Fruit fly (Drosophila melanogaster) whole organism, pupa: ENCODE results near the gene xit.

Experiments
- CG13204 ChIP-seq: fragments of 200-800 bp; sonication (Bioruptor generic); optimal IDR thresholded peaks from 2 replicates; lab custom pipeline; 2018; ENCODE audit warnings: missing biosample characterization, mild to moderate bottlenecking, missing genetic modification characterization, moderate library complexity
- CG32121 ChIP-seq: fragments of 200-800 bp; sonication (Bioruptor generic); IDR thresholded peaks from 2 replicates; pipeline ENCODE4 v1.3.6; 2022; ENCODE audit warnings: missing biosample characterization, missing genetic modification characterization
- fd96Ca ChIP-seq: fragments of 200-800 bp; sonication (Bioruptor generic); IDR thresholded peaks from 3 replicates; pipeline ENCODE4 v1.3.6; 2022; ENCODE audit warnings: missing biosample characterization, missing genetic modification characterization
- rn ChIP-seq: fragments of 200-800 bp; sonication (Bioruptor generic); IDR thresholded peaks from 2 replicates; pipeline ENCODE4 v1.3.6; 2022; ENCODE audit warnings: missing biosample characterization, missing genetic modification characterization

DNA sequence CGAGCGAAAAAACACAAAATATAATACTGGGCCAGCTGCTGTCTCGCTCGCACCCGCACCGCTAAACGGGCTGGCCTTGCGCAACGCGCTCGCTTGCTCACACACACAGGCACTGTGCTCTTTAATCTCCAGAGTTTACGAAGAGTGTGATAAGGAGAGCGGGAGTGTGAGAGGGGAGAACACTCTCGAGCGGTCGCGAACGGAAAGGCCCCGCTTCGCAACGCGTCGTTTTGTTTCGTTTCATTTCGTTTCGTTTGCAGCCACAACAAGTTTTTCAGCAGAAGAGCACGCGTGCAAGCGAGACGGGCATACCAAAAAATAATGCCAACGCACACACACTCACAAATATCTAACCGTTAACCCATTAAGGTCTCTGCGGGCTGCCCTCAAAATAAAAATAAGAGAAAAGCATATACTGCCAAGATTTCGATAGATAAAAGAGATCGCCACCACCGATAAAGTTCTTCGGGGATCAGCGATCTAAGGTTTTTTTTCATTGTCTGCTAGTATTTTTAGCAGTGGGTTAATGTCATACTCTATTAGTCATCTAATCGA, 40.8 kb downstream of the xit start:
- TF ChIP-seq rn (GFP tag; lab: Robert Waterston, UW) (peak; percentile 70), CG32121 (GFP tag; lab: Robert Waterston, UW) (peak; percentile 85), CG13204 (GFP tag; lab: Kevin White, UChicago) (peak; percentile 94), fd96Ca (GFP tag; lab: Robert Waterston, UW) (peak; percentile 93)
